Fruit fly (Drosophila melanogaster): Measurements from ENCODE around the gene CG34136.

DNA sequence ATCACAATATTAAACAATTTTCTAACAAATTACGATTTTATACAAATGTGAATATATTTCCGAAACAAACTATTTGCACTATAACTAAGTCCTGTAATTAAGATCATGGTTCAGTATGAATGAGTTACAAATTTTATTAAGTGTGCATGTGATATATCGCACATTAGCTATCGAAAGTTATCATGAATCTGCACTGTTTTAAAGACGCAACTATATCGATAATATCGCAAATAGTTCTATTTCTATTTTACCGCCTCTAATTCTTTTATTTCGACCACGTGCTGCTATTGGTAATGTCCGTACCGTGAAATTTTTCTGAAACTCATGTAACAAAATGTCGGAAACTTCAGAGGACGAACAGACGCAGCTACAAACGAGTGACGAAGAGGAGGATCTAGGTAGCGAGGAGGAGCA is 46.3 kb downstream of the CG34136 start, which contains the start of gene pths:
- TF ChIP-seq CG8159 (tag; optimal IDR thresholded peaks at IDR 0.05) = no peak
- TF ChIP-seq fd96Ca (GFP tag; IDR thresholded peaks at IDR 0.05) = no peak
- TF ChIP-seq CG17806 (tag; optimal IDR thresholded peaks at IDR 0.05) = peak; percentile 5
- no peak for TF ChIP-seq CG15710 (tag; optimal IDR thresholded peaks at IDR 0.05)
- TF ChIP-seq Snoo (tag; optimal IDR thresholded peaks at IDR 0.05) = no peak
- no peak for TF ChIP-seq CG9948 (tag; optimal IDR thresholded peaks at IDR 0.05)
- TF ChIP-seq Ets98B (GFP tag; IDR thresholded peaks at IDR 0.05) = no peak

Measured in whole organism, pupa.